Worm (Caenorhabditis elegans) whole organism, L4 larva: ENCODE results near the gene F48D6.4.

Experiments used
- F10B5.3 ChIP-seq: sonication (generic microtip); optimal IDR thresholded peaks from 2 replicates; lab custom pipeline; 2016; ENCODE audit warnings: mild to moderate bottlenecking, missing genetic modification characterization, missing compliant biosample characterization
- F26F4.8 ChIP-seq: fragments of 200-800 bp; sonication (Bioruptor generic); conservative IDR thresholded peaks from 2 replicates; pipeline ENCODE4 v1.3.6; 2022; ENCODE audit warnings: missing genetic modification characterization, missing compliant biosample characterization
- Y105C5A.15 ChIP-seq: fragments of 200-800 bp; sonication (Bioruptor generic); IDR thresholded peaks from 2 replicates; pipeline ENCODE4 v1.3.6; 2022; ENCODE audit warnings: missing genetic modification characterization, missing compliant biosample characterization
- Y5F2A.4 ChIP-seq: fragments of 200-800 bp; sonication (Bioruptor generic); optimal IDR thresholded peaks from 2 replicates; lab custom pipeline; 2018; ENCODE audit warnings: mild to moderate bottlenecking, missing genetic modification characterization, missing compliant biosample characterization
- Y75B8A.6 ChIP-seq: fragments of 200-800 bp; sonication (Bioruptor generic); IDR thresholded peaks from 2 replicates; pipeline ENCODE4 v1.3.6; 2022; ENCODE audit warnings: missing genetic modification reagents, missing genetic modification characterization, missing compliant biosample characterization
- ZK337.2 ChIP-seq: fragments of 200-800 bp; sonication (Bioruptor generic); IDR thresholded peaks from 2 replicates; pipeline ENCODE4 v1.3.6; 2022; ENCODE audit warnings: missing genetic modification reagents, missing genetic modification characterization, missing compliant biosample characterization
- aly-2 ChIP-seq: sonication (generic microtip); optimal IDR thresholded peaks from 2 replicates; lab custom pipeline; 2018; ENCODE audit warnings: missing biosample characterization, missing genetic modification characterization
- ama-1 ChIP-seq: fragments of 150-350 bp; optimal IDR thresholded peaks from 2 replicates; lab custom pipeline; 2014; ENCODE audit warnings: inconsistent platforms, mixed read lengths
- ceh-20 ChIP-seq: fragments of 200-800 bp; sonication (Bioruptor generic); IDR thresholded peaks from 2 replicates; pipeline ENCODE4 v1.3.6; 2022; ENCODE audit warnings: missing genetic modification reagents, missing genetic modification characterization, missing compliant biosample characterization
- ceh-44 ChIP-seq: fragments of 200-800 bp; sonication (Bioruptor generic); IDR thresholded peaks from 2 replicates; pipeline ENCODE4 v1.3.6; 2022; ENCODE audit warnings: missing genetic modification reagents, missing genetic modification characterization, missing compliant biosample characterization
- ceh-62 ChIP-seq: sonication (generic microtip); optimal IDR thresholded peaks from 2 replicates; lab custom pipeline; 2017; ENCODE audit warnings: missing biosample characterization, missing genetic modification characterization
- ces-1 ChIP-seq: fragments of 150-350 bp; sonication (generic microtip); optimal IDR thresholded peaks from 4 replicates; lab custom pipeline; 2014; ENCODE audit warnings: missing biosample characterization, missing genetic modification reagents, missing genetic modification characterization
- cey-2 ChIP-seq: sonication (generic microtip); optimal IDR thresholded peaks from 3 replicates; lab custom pipeline; 2017; ENCODE audit warnings: missing genetic modification characterization, mild to moderate bottlenecking, missing compliant biosample characterization, antibody characterized with exemption, borderline replicate concordance; ENCODE audit not compliant: insufficient read depth
- ctbp-1 ChIP-seq: fragments of 200-800 bp; sonication (Bioruptor generic); IDR thresholded peaks from 2 replicates; pipeline ENCODE4 v1.3.6; 2022; ENCODE audit warnings: missing genetic modification reagents, missing genetic modification characterization, missing compliant biosample characterization
- daf-16 ChIP-seq, 3 experiments: sonication (generic microtip); optimal IDR thresholded peaks; 2 replicates each; lab custom pipeline; 2016 to 2017; ENCODE audit warnings: missing genetic modification characterization in 3 of 3, missing genetic modification reagents in 3 of 3, mild to moderate bottlenecking in 2 of 3, missing compliant biosample characterization in 2 of 3, missing biosample characterization in 1 of 3, moderate library complexity in 1 of 3
- daf-19 ChIP-seq: fragments of 200-800 bp; sonication (Bioruptor generic); conservative IDR thresholded peaks from 2 replicates; pipeline ENCODE4 v1.3.6; 2022; ENCODE audit warnings: missing genetic modification characterization, missing compliant biosample characterization
- daf-8 ChIP-seq: fragments of 200-800 bp; sonication (Bioruptor generic); IDR thresholded peaks from 2 replicates; pipeline ENCODE4 v1.3.6; 2022; ENCODE audit warnings: missing genetic modification characterization, missing compliant biosample characterization
- dmd-9 ChIP-seq: fragments of 200-800 bp; sonication (Bioruptor generic); IDR thresholded peaks from 2 replicates; pipeline ENCODE4 v1.3.6; 2022; ENCODE audit warnings: missing genetic modification reagents, missing genetic modification characterization, missing compliant biosample characterization
- dve-1 ChIP-seq: sonication (generic microtip); optimal IDR thresholded peaks from 2 replicates; lab custom pipeline; 2017; ENCODE audit warnings: antibody characterized with exemption, mild to moderate bottlenecking, missing genetic modification characterization, missing compliant biosample characterization; ENCODE audit not compliant: insufficient read depth
- egl-27 ChIP-seq: sonication (generic microtip); optimal IDR thresholded peaks from 3 replicates; lab custom pipeline; 2017; ENCODE audit warnings: missing biosample characterization, missing genetic modification reagents, missing genetic modification characterization
- fkh-10 ChIP-seq: fragments of 150-350 bp; optimal IDR thresholded peaks from 2 replicates; lab custom pipeline; 2014; ENCODE audit warnings: missing biosample characterization, missing genetic modification reagents, missing genetic modification characterization
- fos-1 ChIP-seq: fragments of 150-350 bp; optimal IDR thresholded peaks from 2 replicates; lab custom pipeline; 2014; ENCODE audit warnings: missing biosample characterization, missing genetic modification characterization
- hlh-11 ChIP-seq: fragments of 200-800 bp; sonication (Bioruptor generic); optimal IDR thresholded peaks from 2 replicates; lab custom pipeline; 2018; ENCODE audit warnings: mild to moderate bottlenecking, missing genetic modification characterization, missing compliant biosample characterization
- hmg-1.1 ChIP-seq: fragments of 200-800 bp; sonication (Bioruptor generic); IDR thresholded peaks from 2 replicates; pipeline ENCODE4 v1.3.6; 2022; ENCODE audit warnings: missing genetic modification reagents, missing genetic modification characterization, missing compliant biosample characterization
- lin-38 ChIP-seq: fragments of 200-800 bp; sonication (Bioruptor generic); IDR thresholded peaks from 2 replicates; pipeline ENCODE4 v1.3.6; 2022; ENCODE audit warnings: missing genetic modification reagents, missing genetic modification characterization, missing compliant biosample characterization
- madf-5 ChIP-seq, 2 experiments: fragments of 200-800 bp; sonication (Bioruptor generic); IDR thresholded peaks; 2 replicates each; pipeline ENCODE4 v1.3.6; 2022; ENCODE audit warnings: missing compliant biosample characterization in 2 of 2, missing genetic modification characterization in 2 of 2
- madf-9 ChIP-seq: fragments of 200-800 bp; sonication (Bioruptor generic); conservative IDR thresholded peaks from 2 replicates; pipeline ENCODE4 v1.3.6; 2022; ENCODE audit warnings: missing genetic modification reagents, missing genetic modification characterization, missing compliant biosample characterization
- mxl-2 ChIP-seq: fragments of 200-800 bp; sonication (Bioruptor generic); conservative IDR thresholded peaks from 2 replicates; pipeline ENCODE4 v1.3.6; 2022; ENCODE audit warnings: missing genetic modification reagents, missing genetic modification characterization, missing compliant biosample characterization
- mxl-3 ChIP-seq: fragments of 200-800 bp; sonication (Bioruptor generic); optimal IDR thresholded peaks from 2 replicates; lab custom pipeline; 2018; ENCODE audit warnings: mild to moderate bottlenecking, missing genetic modification characterization, missing compliant biosample characterization
- nhr-10 ChIP-seq: fragments of 150-350 bp; optimal IDR thresholded peaks from 2 replicates; lab custom pipeline; 2014; ENCODE audit warnings: missing biosample characterization, missing genetic modification characterization
- nhr-102 ChIP-seq: sonication (generic microtip); optimal IDR thresholded peaks from 2 replicates; lab custom pipeline; 2016; ENCODE audit warnings: mild to moderate bottlenecking, missing genetic modification characterization, moderate library complexity, missing compliant biosample characterization
- nhr-11 ChIP-seq: fragments of 150-350 bp; optimal IDR thresholded peaks from 2 replicates; lab custom pipeline; 2014; ENCODE audit warnings: missing biosample characterization, missing genetic modification characterization
- nhr-111 ChIP-seq: fragments of 200-800 bp; sonication (Bioruptor generic); optimal IDR thresholded peaks from 2 replicates; lab custom pipeline; 2018; ENCODE audit warnings: mild to moderate bottlenecking, missing genetic modification characterization, missing compliant biosample characterization
- nhr-237 ChIP-seq: sonication (generic microtip); optimal IDR thresholded peaks from 2 replicates; lab custom pipeline; 2017; ENCODE audit warnings: missing biosample characterization, missing genetic modification characterization
- nhr-28 ChIP-seq: fragments of 150-350 bp; optimal IDR thresholded peaks from 2 replicates; lab custom pipeline; 2014; ENCODE audit warnings: missing biosample characterization, missing genetic modification characterization
- nhr-48 ChIP-seq: sonication (generic microtip); optimal IDR thresholded peaks from 2 replicates; lab custom pipeline; 2016; ENCODE audit warnings: mild to moderate bottlenecking, missing genetic modification characterization, missing compliant biosample characterization
- nhr-77 ChIP-seq: fragments of 150-350 bp; optimal IDR thresholded peaks from 2 replicates; lab custom pipeline; 2014; ENCODE audit warnings: missing biosample characterization, missing genetic modification characterization
- pha-4 ChIP-seq, 2 experiments: fragments of 150-350 bp in 1 of 2; fragments of 200-800 bp in 1 of 2; sonication (Bioruptor generic) in 1 of 2; IDR thresholded peaks in 1 of 2; optimal IDR thresholded peaks in 1 of 2; 2 replicates each; pipeline versions ENCODE4 v1.3.6 to Lab custom; 2014 to 2022; ENCODE audit warnings: missing genetic modification characterization in 2 of 2, missing genetic modification reagents in 2 of 2, missing biosample characterization in 1 of 2, missing compliant biosample characterization in 1 of 2
- pqm-1 ChIP-seq: sonication (generic microtip); optimal IDR thresholded peaks from 2 replicates; lab custom pipeline; 2017; ENCODE audit warnings: missing biosample characterization, missing genetic modification characterization
- spr-1 ChIP-seq: sonication (generic microtip); optimal IDR thresholded peaks from 2 replicates; lab custom pipeline; 2016; ENCODE audit warnings: mild to moderate bottlenecking, missing genetic modification characterization, missing compliant biosample characterization
- unc-130 ChIP-seq: sonication (generic microtip); optimal IDR thresholded peaks from 2 replicates; lab custom pipeline; 2016; ENCODE audit warnings: missing genetic modification reagents, missing genetic modification characterization, missing compliant biosample characterization
- unc-39 ChIP-seq: sonication (generic microtip); optimal IDR thresholded peaks from 2 replicates; lab custom pipeline; 2017; ENCODE audit warnings: missing biosample characterization, missing genetic modification characterization
- unc-62 ChIP-seq, 3 experiments: fragments of 150-350 bp in 1 of 3; sonication (generic microtip); optimal IDR thresholded peaks in 2 of 3; peaks in 1 of 3; 1 replicate in 1 of 3; 2 replicates in 2 of 3; lab custom pipeline; 2014 to 2017; ENCODE audit warnings: missing biosample characterization in 3 of 3, missing genetic modification characterization in 3 of 3, missing genetic modification reagents in 3 of 3, missing genotype in 1 of 3
- zfp-3 ChIP-seq: fragments of 200-800 bp; sonication (Bioruptor generic); conservative IDR thresholded peaks from 2 replicates; pipeline ENCODE4 v1.3.6; 2022; ENCODE audit warnings: missing genetic modification reagents, missing genetic modification characterization, missing compliant biosample characterization
- zip-2 ChIP-seq: fragments of 150-350 bp; optimal IDR thresholded peaks from 2 replicates; lab custom pipeline; 2014; ENCODE audit warnings: missing biosample characterization, missing genetic modification characterization
- ztf-11 ChIP-seq: fragments of 150-350 bp; optimal IDR thresholded peaks from 2 replicates; lab custom pipeline; 2014; ENCODE audit warnings: missing biosample characterization, missing genetic modification characterization

The F48D6.4 gene

DNA sequence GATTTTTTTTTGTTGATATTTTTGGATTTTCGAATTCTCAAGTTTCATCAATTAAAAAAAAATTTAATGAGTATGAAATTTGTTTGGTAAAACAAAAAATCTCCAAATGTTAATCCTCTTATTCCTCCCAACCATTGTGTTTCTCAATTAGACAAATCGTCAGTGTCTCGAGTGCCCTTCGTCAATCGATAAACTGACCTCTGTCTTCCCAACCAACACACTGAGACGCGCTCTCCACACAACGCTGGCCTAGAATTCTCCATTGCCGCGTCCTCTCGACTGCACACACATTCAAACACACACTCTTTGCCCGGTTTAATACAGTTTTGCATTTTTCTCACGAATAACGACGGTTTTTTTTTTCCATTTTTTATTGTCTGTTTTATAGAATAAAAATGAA lies 7.8 kb upstream of the F48D6.4 start, which contains the start of gene taf-11.1 (continued):
- TF ChIP-seq hmg-1.1 (GFP tag; lab: Robert Waterston, UW) (peak; percentile 47; the same call in 1 of the 2 replicates), nhr-11 (tag; lab: Kevin White, UChicago) (no peak), mxl-3 (peak; percentile 55), lin-38 (no peak), daf-16 (GFP tag; optimal IDR thresholded peaks at IDR 0.05; lab: Kevin White, UChicago) (no peak), daf-16 (tag; optimal IDR thresholded peaks at IDR 0.05; lab: Kevin White, UChicago) (peak; percentile 48), ceh-62 (no peak), mxl-2 (GFP tag; lab: Robert Waterston, UW) (no peak), ces-1 (GFP tag; lab: Kevin White, UChicago) (no peak), madf-5 (GFP tag; IDR thresholded peaks at IDR 0.05; lab: Robert Waterston, UW) (no peak), unc-39 (no peak), dmd-9 (GFP tag; lab: Robert Waterston, UW) (no peak), zfp-3 (no peak), spr-1 (tag; lab: Kevin White, UChicago) (no peak), pha-4 (GFP tag; IDR thresholded peaks at IDR 0.05; lab: Robert Waterston, UW) (no peak), pha-4 (tag; optimal IDR thresholded peaks at IDR 0.05; lab: Kevin White, UChicago) (no peak), egl-27 (no peak), fkh-10 (GFP tag; lab: Kevin White, UChicago) (no peak), pqm-1 (tag; lab: Kevin White, UChicago) (no peak), fos-1 (tag; lab: Kevin White, UChicago) (no peak), nhr-48 (tag; lab: Kevin White, UChicago) (no peak), daf-8 (no peak), Y5F2A.4 (no peak)

- no peak for TF ChIP-seq hmg-1.1 (GFP tag; lab: Robert Waterston, UW)
- no peak for TF ChIP-seq ama-1 (lab: Kevin White, UChicago)
- TF ChIP-seq nhr-28 (tag; lab: Kevin White, UChicago), result no peak
- TF ChIP-seq dmd-9 (GFP tag; lab: Robert Waterston, UW), result no peak
- no peak for TF ChIP-seq ztf-11 (tag; lab: Kevin White, UChicago)
- TF ChIP-seq Y75B8A.6 (GFP tag; lab: Robert Waterston, UW), result no peak
- TF ChIP-seq daf-19, result no peak
- TF ChIP-seq Y105C5A.15 (GFP tag; lab: Robert Waterston, UW), result no peak
- no peak for TF ChIP-seq ceh-20 (GFP tag; lab: Robert Waterston, UW)
These were observed 5.0 kb upstream of the F48D6.4 start, which contains the start of gene srv-5 for ce11 chrX:4252047-4252446. TSS of gene srv-5 (plus strand) at chrX:4252347.

- TF ChIP-seq cey-2 (tag; lab: Kevin White, UChicago) (no peak), ZK337.2 (GFP tag; lab: Robert Waterston, UW) (no peak), unc-62 (GFP tag; optimal IDR thresholded peaks at IDR 0.05 in 1 of 2; lab: Kevin White, UChicago) (peak in 1 of 2 experiments; percentile 68), unc-62 (tag; optimal IDR thresholded peaks at IDR 0.05; lab: Kevin White, UChicago) (no peak), F10B5.3 (tag; lab: Kevin White, UChicago) (no peak)
These were observed 1.9 kb upstream of the F48D6.4 start, which contains the start of gene hlh-13 for ce11 chrX:4248949-4249348. TSS of gene hlh-13 (plus strand) at chrX:4249249.

DNA sequence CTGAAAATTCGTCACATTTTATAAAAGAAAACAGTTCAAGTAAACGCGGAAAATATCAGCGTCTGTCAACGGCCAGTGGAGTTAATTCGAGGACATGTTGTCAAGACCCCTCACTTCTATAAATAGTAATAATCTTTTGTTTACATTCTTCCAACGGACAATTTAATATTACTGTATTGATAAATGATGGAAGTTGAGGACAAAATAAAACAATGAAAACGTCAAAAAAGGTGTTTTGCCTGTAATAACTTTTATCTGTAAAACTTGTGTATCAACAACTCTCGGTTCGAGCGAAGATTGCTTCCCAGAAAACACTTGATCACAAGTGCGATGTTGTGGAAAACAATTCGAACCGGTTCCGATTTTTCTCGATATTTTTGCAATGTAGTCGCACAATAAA lies 1.4 kb upstream of the F48D6.4 start:
- TF ChIP-seq F26F4.8 (GFP tag; lab: Robert Waterston, UW) (no peak), unc-130 (no peak), nhr-10 (tag; lab: Kevin White, UChicago) (no peak), madf-5 (GFP tag; IDR thresholded peaks at IDR 0.05; lab: Robert Waterston, UW) (no peak), ctbp-1 (GFP tag; lab: Robert Waterston, UW) (no peak), nhr-102 (tag; lab: Kevin White, UChicago) (peak; percentile 31), nhr-237 (tag; lab: Kevin White, UChicago) (no peak), nhr-111 (GFP tag; lab: Kevin White, UChicago) (no peak), dve-1 (tag; lab: Kevin White, UChicago) (peak; percentile 83), hlh-11 (peak; percentile 63), zip-2 (no peak), ceh-20 (GFP tag; lab: Robert Waterston, UW) (0 out of 2 replicates have a peak, but pooled peaks have one; percentile 12), nhr-77 (peak; percentile 48), fkh-10 (GFP tag; lab: Kevin White, UChicago) (no peak), lin-38 (no peak), madf-9 (no peak), daf-19 (no peak), aly-2 (tag; lab: Kevin White, UChicago) (no peak), ceh-44 (GFP tag; lab: Robert Waterston, UW) (no peak)
